Fruit fly (Drosophila melanogaster): ENCODE measurements around the gene PGRP-SB1.

DNA sequence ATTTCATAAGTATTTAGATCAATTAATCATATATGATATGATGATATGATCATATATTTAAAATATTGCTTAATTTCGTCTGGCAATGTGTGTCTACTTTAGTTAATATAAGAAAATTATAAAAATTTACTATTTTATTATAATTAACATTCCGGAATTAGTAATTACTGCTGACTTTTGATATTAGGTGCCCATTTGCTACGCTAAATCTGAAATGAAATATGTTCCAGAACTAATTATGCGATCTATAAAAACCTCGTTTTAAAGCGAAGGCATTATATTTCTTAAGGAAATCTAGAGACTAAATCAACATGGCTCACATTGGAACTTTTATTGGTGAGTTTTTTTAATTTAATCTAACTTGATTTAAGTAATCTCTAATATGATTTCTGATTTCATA is 27.4 kb upstream of the PGRP-SB1 start, which contains the start of gene CG42852:
- TF ChIP-seq CG8478 (optimal IDR thresholded peaks at IDR 0.05) (no peak), CTCF (optimal IDR thresholded peaks at IDR 0.05) (no peak)
